Fruit fly (Drosophila melanogaster) whole organism, adult: ENCODE measurements around the gene CG7166.

Experiments
- CG11617 ChIP-seq: fragments of 200-800 bp; sonication (Bioruptor generic); optimal IDR thresholded peaks from 2 replicates; lab custom pipeline; 2017; ENCODE audit warnings: mild to moderate bottlenecking, missing biosample characterization, missing genetic modification reagents, missing genetic modification characterization
- CG12768 ChIP-seq: fragments of 200-800 bp; sonication (Bioruptor generic); optimal IDR thresholded peaks from 2 replicates; lab custom pipeline; 2017; ENCODE audit warnings: missing biosample characterization, missing genetic modification characterization, mild to moderate bottlenecking, moderate library complexity, missing genetic modification reagents
- CG14711 ChIP-seq: fragments of 200-800 bp; sonication (Bioruptor generic); optimal IDR thresholded peaks from 2 replicates; lab custom pipeline; 2018; ENCODE audit warnings: missing biosample characterization, mild to moderate bottlenecking, missing genetic modification characterization, moderate library complexity
- CG1620 ChIP-seq: fragments of 200-800 bp; sonication (Bioruptor generic); optimal IDR thresholded peaks from 2 replicates; lab custom pipeline; 2016; ENCODE audit warnings: missing biosample characterization, missing genetic modification characterization
- CG33017 ChIP-seq: fragments of 200-800 bp; sonication (Bioruptor generic); optimal IDR thresholded peaks from 2 replicates; lab custom pipeline; 2018; ENCODE audit warnings: missing biosample characterization, mild to moderate bottlenecking, missing genetic modification characterization, moderate library complexity
- CG5204 ChIP-seq: fragments of 200-800 bp; sonication (Bioruptor generic); optimal IDR thresholded peaks from 2 replicates; lab custom pipeline; 2016; ENCODE audit warnings: missing biosample characterization, missing genetic modification characterization
- CG7045 ChIP-seq: fragments of 200-800 bp; sonication (Bioruptor generic); optimal IDR thresholded peaks from 2 replicates; lab custom pipeline; 2017; ENCODE audit warnings: missing biosample characterization, mild to moderate bottlenecking, missing genetic modification characterization
- CG7101 ChIP-seq: fragments of 200-800 bp; sonication (Bioruptor generic); optimal IDR thresholded peaks from 2 replicates; lab custom pipeline; 2018; ENCODE audit warnings: missing biosample characterization, mild to moderate bottlenecking, missing genetic modification characterization, moderate library complexity
- Clk ChIP-seq: fragments of 200-800 bp; sonication (Bioruptor generic); optimal IDR thresholded peaks from 2 replicates; lab custom pipeline; 2017; ENCODE audit warnings: missing biosample characterization, missing genetic modification characterization
- Crg-1 ChIP-seq: fragments of 200-800 bp; sonication (Bioruptor generic); optimal IDR thresholded peaks from 2 replicates; lab custom pipeline; 2016; ENCODE audit warnings: missing biosample characterization, missing genetic modification characterization
- Hr96 ChIP-seq: fragments of 200-800 bp; sonication (Bioruptor generic); optimal IDR thresholded peaks from 2 replicates; lab custom pipeline; 2016; ENCODE audit warnings: missing biosample characterization, missing genetic modification characterization
- Mnt ChIP-seq: fragments of 200-800 bp; sonication (Bioruptor generic); optimal IDR thresholded peaks from 2 replicates; lab custom pipeline; 2016; ENCODE audit warnings: missing biosample characterization, mild to moderate bottlenecking, missing genetic modification characterization
- bab1 ChIP-seq: fragments of 200-800 bp; sonication (Bioruptor generic); optimal IDR thresholded peaks from 3 replicates; lab custom pipeline; 2019; ENCODE audit warnings: missing biosample characterization, mild to moderate bottlenecking, missing genetic modification characterization, moderate library complexity
- cic ChIP-seq: fragments of 200-800 bp; sonication (Bioruptor generic); optimal IDR thresholded peaks from 2 replicates; lab custom pipeline; 2017; ENCODE audit warnings: missing biosample characterization, mild to moderate bottlenecking, missing genetic modification characterization, moderate library complexity
- cnc ChIP-seq, 2 experiments: fragments of >200 bp; optimal IDR thresholded peaks; 2 replicates each; lab custom pipeline; 2017
- kay ChIP-seq: fragments of 200-800 bp; sonication (Bioruptor generic); peaks from one replicate; lab custom pipeline; 2016; ENCODE audit warnings: missing biosample characterization, missing genetic modification characterization, borderline replicate concordance
- ovo ChIP-seq: fragments of 200-800 bp; sonication (Bioruptor generic); optimal IDR thresholded peaks from 2 replicates; lab custom pipeline; 2016; ENCODE audit warnings: missing biosample characterization, missing genetic modification characterization
- pad ChIP-seq: fragments of 200-800 bp; sonication (Bioruptor generic); optimal IDR thresholded peaks from 3 replicates; lab custom pipeline; 2017; ENCODE audit warnings: missing biosample characterization, missing genetic modification characterization, mild to moderate bottlenecking, moderate library complexity, missing genetic modification reagents
- tj ChIP-seq: fragments of 200-800 bp; sonication (Bioruptor generic); optimal IDR thresholded peaks from 3 replicates; lab custom pipeline; 2017; ENCODE audit warnings: missing biosample characterization, mild to moderate bottlenecking, missing genetic modification characterization, moderate library complexity
- toe ChIP-seq: fragments of 200-800 bp; sonication (Bioruptor generic); optimal IDR thresholded peaks from 2 replicates; lab custom pipeline; 2016; ENCODE audit warnings: missing biosample characterization, missing genetic modification characterization

Gene CG7166

dm6 chr3L:21651412-21651811, 26.0 kb upstream of the CG7166 start:
- TF ChIP-seq CG7101 (tag; lab: Kevin White, UChicago) = no peak
- no peak for TF ChIP-seq CG5204
- TF ChIP-seq kay (GFP tag; lab: Kevin White, UChicago) = no peak
- no peak for TF ChIP-seq CG14711
- TF ChIP-seq Mnt (GFP tag; lab: Kevin White, UChicago) = no peak
- no peak for TF ChIP-seq CG1620 (GFP tag; lab: Kevin White, UChicago)
- TF ChIP-seq Hr96 = no peak
- TF ChIP-seq tj = no peak

- TF ChIP-seq bab1 (GFP tag; lab: Kevin White, UChicago) = no peak
- no peak for TF ChIP-seq cic
- no peak for TF ChIP-seq toe (GFP tag; lab: Kevin White, UChicago)
- TF ChIP-seq CG7045 (GFP tag; lab: Kevin White, UChicago) = no peak
- no peak for TF ChIP-seq CG14711
- TF ChIP-seq pad (GFP tag; lab: Kevin White, UChicago) = no peak
These were observed 22.4 kb upstream of the CG7166 start for dm6 chr3L:21647853-21648252.

- TF ChIP-seq CG5204 = no peak
- TF ChIP-seq CG1620 (GFP tag; lab: Kevin White, UChicago) = no peak
- no peak for TF ChIP-seq CG7101 (tag; lab: Kevin White, UChicago)
- TF ChIP-seq ovo (GFP tag; lab: Kevin White, UChicago) = no peak
- TF ChIP-seq Clk = no peak
- no peak for TF ChIP-seq CG7045 (GFP tag; lab: Kevin White, UChicago)
- TF ChIP-seq Crg-1 (GFP tag; lab: Kevin White, UChicago) = no peak
- TF ChIP-seq CG11617 (GFP tag; lab: Kevin White, UChicago) = no peak
- no peak for TF ChIP-seq CG12768 (GFP tag; lab: Kevin White, UChicago)
- TF ChIP-seq kay (GFP tag; lab: Kevin White, UChicago) = no peak
- no peak for TF ChIP-seq tj
- no peak for TF ChIP-seq toe (GFP tag; lab: Kevin White, UChicago)
These were observed 20.4 kb upstream of the CG7166 start for dm6 chr3L:21645878-21646277.

dm6 chr3L:21644607-21645006, 19.2 kb upstream of the CG7166 start, which contains the start of gene CG43980:
CG43980 (plus strand) TSS chr3L:21644958.
- TF ChIP-seq CG5204 (no peak), Clk (no peak), toe (GFP tag; lab: Kevin White, UChicago) (no peak), CG14711 (no peak), CG7045 (GFP tag; lab: Kevin White, UChicago) (no peak), pad (GFP tag; lab: Kevin White, UChicago) (no peak), ovo (GFP tag; lab: Kevin White, UChicago) (no peak), Crg-1 (GFP tag; lab: Kevin White, UChicago) (no peak), CG11617 (GFP tag; lab: Kevin White, UChicago) (no peak), cnc (optimal IDR thresholded peaks at IDR 0.05; lab: Kevin White, UChicago) (no peak), bab1 (GFP tag; lab: Kevin White, UChicago) (no peak), tj (no peak), cic (no peak), CG33017 (tag; lab: Kevin White, UChicago) (no peak)

- TF ChIP-seq CG11617 (GFP tag; lab: Kevin White, UChicago) (no peak), CG7101 (tag; lab: Kevin White, UChicago) (no peak), CG33017 (tag; lab: Kevin White, UChicago) (no peak), cic (no peak), kay (GFP tag; lab: Kevin White, UChicago) (no peak), Hr96 (no peak), pad (GFP tag; lab: Kevin White, UChicago) (no peak), CG12768 (GFP tag; lab: Kevin White, UChicago) (no peak), Clk (no peak), toe (GFP tag; lab: Kevin White, UChicago) (no peak), ovo (GFP tag; lab: Kevin White, UChicago) (no peak), bab1 (GFP tag; lab: Kevin White, UChicago) (no peak), Crg-1 (GFP tag; lab: Kevin White, UChicago) (no peak)
These were observed 18.7 kb upstream of the CG7166 start for dm6 chr3L:21644176-21644575.

- TF ChIP-seq Hr96 = no peak
- TF ChIP-seq CG7101 (tag; lab: Kevin White, UChicago) = no peak
- TF ChIP-seq Mnt (GFP tag; lab: Kevin White, UChicago) = no peak
- no peak for TF ChIP-seq CG5204
- TF ChIP-seq bab1 (GFP tag; lab: Kevin White, UChicago) = no peak
- no peak for TF ChIP-seq ovo (GFP tag; lab: Kevin White, UChicago)
- TF ChIP-seq CG11617 (GFP tag; lab: Kevin White, UChicago) = no peak
- TF ChIP-seq kay (GFP tag; lab: Kevin White, UChicago) = no peak
- no peak for TF ChIP-seq cnc (optimal IDR thresholded peaks at IDR 0.05; lab: Kevin White, UChicago)
- no peak for TF ChIP-seq CG7045 (GFP tag; lab: Kevin White, UChicago)
- no peak for TF ChIP-seq Clk
- no peak for TF ChIP-seq CG14711
- no peak for TF ChIP-seq CG12768 (GFP tag; lab: Kevin White, UChicago)
- no peak for TF ChIP-seq CG1620 (GFP tag; lab: Kevin White, UChicago)
- no peak for TF ChIP-seq cic
- no peak for TF ChIP-seq toe (GFP tag; lab: Kevin White, UChicago)
- no peak for TF ChIP-seq pad (GFP tag; lab: Kevin White, UChicago)
- no peak for TF ChIP-seq tj
- no peak for TF ChIP-seq Crg-1 (GFP tag; lab: Kevin White, UChicago)
- no peak for TF ChIP-seq CG33017 (tag; lab: Kevin White, UChicago)
These were observed 17.6 kb upstream of the CG7166 start for dm6 chr3L:21642908-21643572.
